Fruit fly (Drosophila melanogaster) whole organism, larva: ENCODE results near the gene CG9018.
A peak's percentile ranks its signal among the peaks of the same experiment; 100 is the strongest.

Experiments
- noc ChIP-seq: fragments of 200-800 bp; sonication (Bioruptor generic); optimal IDR thresholded peaks from 3 replicates; lab custom pipeline; 2019; ENCODE audit warnings: missing biosample characterization, mild to moderate bottlenecking, missing genetic modification characterization, moderate library complexity

The CG9018 gene

DNA sequence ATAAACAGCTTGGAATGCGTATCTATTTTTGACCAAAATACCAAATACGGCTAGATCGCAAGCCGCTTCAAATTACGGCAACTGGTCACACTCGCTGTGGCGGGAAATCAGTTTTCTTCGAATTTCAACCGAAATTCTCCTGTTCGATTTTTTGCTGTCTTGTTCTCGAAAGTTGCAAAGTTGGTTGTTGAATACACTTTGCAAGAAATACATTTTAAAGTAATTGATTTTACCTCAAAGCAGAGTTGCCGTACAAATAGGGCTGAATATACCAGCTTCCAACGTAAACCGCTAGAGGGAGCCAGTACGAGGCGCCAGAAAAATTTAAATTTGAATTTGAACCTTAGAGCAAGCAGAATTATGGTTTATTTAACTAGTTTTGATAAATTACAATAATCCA is at the start of gene CG9018:
Gene CG9018 (minus strand): TSS at position 43 of the 400 bp plus-strand sequence.
- TF ChIP-seq noc (tag; lab: Kevin White, UChicago), result no peak

DNA sequence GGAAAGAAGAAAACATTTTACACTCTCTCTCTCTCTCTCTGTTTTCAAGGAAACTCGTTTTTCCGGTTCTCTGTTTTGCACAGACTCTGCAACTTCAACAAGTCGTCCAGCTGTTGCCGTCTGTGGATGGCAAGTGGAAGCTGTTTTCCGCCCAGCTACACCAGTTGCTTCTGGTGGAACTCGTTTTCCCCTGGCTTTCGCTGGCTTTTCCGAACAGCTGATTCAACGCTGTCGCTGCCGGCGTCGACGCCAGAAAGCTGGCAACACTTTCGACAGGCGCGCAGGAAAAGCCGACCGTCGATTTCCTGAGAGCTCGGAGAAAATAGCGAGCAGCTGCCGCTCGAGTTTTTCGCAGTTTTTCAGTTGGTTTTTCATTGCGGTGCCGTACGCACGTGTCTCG is 45.6 kb upstream of the CG9018 start, which contains the start of gene MsR2:
Gene MsR2 (plus strand): TSS at position 378 of the 400 bp plus-strand sequence.
- no peak for TF ChIP-seq noc (tag; lab: Kevin White, UChicago)

DNA sequence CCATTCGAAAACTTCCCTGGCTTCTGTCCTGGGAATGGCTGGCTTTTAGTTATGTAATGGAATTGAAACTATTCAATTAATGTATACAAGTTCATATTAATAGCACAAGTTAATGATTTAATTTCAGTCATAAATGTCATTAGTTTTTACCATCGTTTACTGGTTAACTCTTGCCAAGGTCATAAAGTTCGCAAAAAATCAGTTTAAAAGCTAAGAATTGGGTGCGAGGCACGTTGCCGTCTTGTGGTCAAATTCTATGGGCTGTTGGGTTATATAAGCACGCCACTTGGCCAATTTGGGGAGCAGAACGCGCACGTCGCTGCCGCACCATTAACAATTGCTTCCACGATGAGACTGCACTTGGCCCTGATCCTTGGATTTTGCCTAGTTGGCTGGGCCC is 39.4 kb upstream of the CG9018 start, which contains the start of gene yellow-g2:
Gene yellow-g2 (plus strand): TSS at position 301 of the 400 bp plus-strand sequence.
- no peak for TF ChIP-seq noc (tag; lab: Kevin White, UChicago)

DNA sequence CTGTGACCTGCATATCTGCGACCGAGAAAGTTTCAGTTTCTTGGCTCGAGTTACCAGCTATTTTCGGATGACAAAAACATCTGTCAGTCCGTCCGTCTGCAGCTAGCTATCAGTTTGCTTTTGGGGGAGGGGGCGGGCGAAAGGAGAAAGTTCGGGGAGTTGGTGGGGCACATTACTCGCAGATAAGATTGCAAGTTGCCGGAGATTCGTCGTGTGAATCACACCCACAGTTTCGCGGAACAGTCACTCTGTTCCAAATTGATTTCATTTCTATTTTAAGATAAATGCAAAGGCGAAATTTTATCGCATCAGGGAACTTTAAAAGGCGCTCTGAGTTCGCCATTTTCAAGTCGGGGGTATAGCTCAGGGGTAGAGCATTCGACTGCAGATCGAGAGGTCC is 36.5 kb upstream of the CG9018 start:
- TF ChIP-seq noc (tag; lab: Kevin White, UChicago), result no peak

DNA sequence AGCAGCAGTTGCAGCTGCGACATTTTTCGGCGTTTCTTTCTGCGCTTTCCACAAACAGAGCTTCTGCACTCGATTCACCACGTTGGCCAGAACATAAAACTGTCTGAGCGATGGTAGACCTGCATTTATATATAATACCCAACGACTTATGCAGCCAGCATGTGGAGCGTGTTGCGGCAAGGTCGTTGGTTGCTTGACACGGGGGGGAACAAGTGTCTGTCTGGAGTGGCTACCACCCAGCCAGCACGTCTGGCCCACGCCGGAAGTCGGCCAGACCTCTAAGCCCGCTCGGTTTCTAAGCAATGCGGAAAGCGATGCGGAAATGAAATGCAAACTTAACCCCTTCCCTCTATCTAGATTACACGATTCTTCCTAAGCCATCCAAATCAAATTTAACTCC is 35.8 kb upstream of the CG9018 start, which contains the start of gene yellow-g:
Gene yellow-g (minus strand): TSS at position 101 of the 400 bp plus-strand sequence.
- no peak for TF ChIP-seq noc (tag; lab: Kevin White, UChicago)

DNA sequence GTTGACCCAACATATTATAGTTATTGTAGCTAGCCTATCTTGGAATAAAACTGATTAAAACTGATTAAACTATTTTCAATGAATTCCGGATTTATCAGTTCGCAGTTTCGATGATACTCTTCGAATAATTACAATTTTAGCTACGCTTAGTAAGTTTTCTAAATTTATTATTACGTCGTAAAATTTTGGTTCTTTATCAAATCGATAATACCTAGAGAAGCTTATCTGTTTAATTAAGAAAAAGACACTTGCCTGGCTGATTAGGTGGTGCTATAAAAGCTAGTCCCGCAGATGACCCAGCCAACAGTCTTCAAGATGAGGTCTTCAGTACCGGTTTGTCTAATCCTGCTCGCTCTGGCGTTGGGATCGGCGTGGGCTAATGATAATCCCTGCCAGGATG is 31.6 kb upstream of the CG9018 start, which contains the start of gene CG32302:
Gene CG32302 (plus strand): TSS at position 301 of the 400 bp plus-strand sequence.
- TF ChIP-seq noc (tag; lab: Kevin White, UChicago), result no peak

DNA sequence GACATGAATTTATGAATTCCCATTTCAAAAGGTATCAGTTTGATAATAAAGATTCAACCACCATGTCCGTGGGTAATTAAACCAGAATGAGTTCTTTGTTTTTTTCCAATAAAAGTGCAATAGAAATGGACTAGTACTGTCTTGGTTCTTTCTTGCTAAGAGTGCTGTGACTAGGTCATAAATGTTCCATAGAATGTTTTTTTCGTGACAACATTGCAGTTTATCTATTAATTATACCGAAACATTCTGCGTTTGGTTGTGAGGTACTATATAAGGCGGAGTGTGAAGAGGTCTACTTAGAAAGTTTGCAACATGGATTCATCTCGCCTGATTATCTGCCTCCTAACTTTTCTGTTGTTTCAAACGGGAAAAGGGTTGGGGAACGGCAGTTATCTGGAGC is 30.7 kb upstream of the CG9018 start, which contains the start of gene obst-I:
Gene obst-I (plus strand): TSS at position 301 of the 400 bp plus-strand sequence.
- no peak for TF ChIP-seq noc (tag; lab: Kevin White, UChicago)

DNA sequence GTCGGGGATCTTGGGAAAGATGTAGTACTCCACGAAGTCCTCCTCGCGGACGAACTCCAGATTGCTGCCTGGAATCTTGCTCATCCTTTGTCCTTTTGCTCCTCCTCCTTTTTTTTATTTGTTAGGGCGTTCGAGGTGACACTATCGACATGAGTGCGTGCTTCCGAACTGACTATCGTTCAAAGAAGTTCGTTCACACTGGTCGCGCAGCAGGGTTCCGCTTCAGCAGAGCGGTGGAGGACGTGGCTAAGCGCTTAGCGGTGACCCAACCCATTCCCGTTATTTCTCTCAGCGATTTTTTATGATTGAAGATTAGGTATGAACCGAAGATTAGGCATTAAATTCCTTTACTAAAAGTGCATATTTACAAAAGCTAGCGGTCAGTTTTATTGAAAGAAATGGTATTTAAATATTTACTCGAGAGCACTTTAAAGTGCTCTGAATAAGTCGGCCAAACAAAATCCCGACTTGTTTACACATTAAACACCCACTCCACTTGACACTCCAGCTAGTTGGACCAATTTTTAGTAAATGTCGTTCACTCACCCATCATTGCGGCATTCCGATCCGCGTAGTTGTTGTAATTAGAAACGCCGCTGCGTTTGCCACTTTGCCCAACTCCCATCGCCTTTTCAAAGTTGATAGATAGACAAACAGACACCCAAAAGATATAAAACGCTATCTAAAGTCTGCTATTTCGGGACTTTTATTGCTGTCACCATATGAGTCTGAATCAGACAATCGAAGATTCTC is 29.0 kb upstream of the CG9018 start, which contains the start of the genes ecd and CG13806:
Gene ecd (minus strand): TSS at position 166 of the 753 bp plus-strand sequence.
Gene CG13806 (plus strand): TSS at position 703 of the 753 bp plus-strand sequence.
- TF ChIP-seq noc (tag; lab: Kevin White, UChicago), result no peak

DNA sequence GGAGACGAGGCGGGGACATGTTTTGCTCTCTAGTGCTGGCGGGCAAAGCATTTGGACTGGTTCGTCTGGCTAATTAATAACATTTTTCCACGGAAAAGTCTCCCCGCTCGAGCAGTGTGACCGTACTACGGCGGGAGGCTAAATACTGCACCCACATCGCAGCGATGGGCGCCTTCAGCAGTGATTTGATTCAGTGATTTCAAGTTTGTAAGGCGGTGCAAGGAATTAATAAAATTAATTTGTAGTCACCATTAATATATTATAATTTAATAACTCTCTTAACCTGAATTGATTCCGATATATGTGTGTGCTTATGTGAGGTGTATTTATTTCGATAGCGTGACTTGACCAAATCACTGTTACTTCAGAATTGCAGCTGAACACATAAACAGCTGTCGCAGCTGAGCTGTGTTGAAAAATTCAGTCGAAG is 25.7 kb upstream of the CG9018 start, which contains the start of the genes oxt and CG13807:
Gene oxt (minus strand): TSS at position 150 of the 430 bp plus-strand sequence.
Gene CG13807 (plus strand): TSS at position 405 of the 430 bp plus-strand sequence.
- peak; percentile 78 for TF ChIP-seq noc (tag; lab: Kevin White, UChicago)

DNA sequence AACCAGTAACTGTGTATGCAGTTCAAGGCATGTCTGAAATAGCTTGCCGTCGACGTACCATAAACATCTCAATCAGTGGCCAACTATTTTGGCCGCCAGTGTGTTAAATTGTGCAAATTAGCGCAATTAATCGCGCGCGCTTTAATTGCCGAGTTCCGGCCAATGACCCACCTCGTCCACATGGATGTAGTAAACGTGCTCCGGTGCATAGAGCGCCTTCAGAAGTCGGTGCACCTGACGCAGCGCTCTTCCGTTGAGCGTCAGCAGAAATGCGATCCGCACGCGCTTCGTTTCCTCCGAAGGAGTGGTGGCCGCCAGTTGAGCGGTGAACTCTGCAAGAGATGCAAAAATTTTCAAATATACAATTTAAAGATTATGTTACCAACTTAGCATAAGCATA is 24.4 kb upstream of the CG9018 start:
- TF ChIP-seq noc (tag; lab: Kevin White, UChicago), result no peak

DNA sequence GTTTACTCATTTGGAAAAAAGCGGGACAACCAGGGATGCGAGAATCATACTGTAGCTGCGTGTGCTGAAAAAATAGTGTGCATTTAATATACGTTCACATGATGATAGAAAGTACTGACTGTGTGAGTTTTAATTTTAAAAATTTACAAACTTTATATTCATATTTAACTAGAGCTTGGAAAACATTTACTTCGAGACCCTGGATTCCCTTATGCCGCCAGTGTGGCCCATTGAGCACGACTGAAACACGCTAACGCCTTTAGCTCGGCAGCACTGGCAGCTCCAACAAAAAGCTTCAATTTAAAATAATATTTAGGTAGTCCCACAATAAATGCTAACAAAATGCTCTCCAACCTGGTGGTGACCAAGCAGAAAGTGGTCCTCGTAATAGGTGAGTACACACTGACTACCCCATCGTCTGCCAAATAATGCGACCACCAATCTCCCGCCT is 20.6 kb upstream of the CG9018 start, which contains the start of the genes CG1275 and Elp5:
Gene CG1275 (minus strand): TSS at position 12 of the 451 bp plus-strand sequence.
Gene Elp5 (plus strand): TSS at position 45 of the 451 bp plus-strand sequence.
- peak; percentile 91 for TF ChIP-seq noc (tag; lab: Kevin White, UChicago)

DNA sequence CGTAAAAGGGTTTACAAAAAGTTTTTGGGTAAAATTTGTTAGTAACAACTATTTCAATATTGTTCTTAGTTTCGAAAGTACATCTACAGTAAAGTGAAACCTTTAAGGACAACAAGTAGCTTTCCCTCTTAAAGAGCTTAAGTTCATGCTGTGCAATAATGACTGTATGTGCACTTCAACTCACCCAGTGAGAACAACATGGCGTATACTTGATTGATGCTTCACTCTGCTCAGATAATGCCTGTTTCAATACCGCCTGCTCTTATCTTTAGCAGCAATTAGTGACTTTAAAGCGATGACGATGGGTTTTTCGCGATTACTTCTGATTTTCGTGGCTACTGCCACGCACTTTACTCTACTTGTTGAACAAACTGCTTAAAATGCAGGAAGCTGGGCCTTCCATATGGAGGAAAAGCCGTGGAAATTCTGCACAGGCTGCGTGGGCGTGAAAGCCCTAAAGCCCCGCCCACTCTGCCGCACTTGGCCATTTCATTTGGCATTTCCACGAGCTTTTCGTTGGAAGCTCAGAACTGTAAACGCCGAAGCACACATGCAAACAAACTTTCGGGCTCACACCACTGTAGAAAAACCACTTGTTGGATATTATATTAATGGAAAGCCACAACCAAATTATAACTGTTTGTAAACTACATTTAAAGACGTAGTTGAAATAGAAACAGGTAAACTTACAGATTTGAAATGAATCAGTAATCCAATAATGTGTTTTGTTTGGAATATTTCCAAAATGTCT is 19.7 kb upstream of the CG9018 start:
- TF ChIP-seq noc (tag; lab: Kevin White, UChicago), result no peak

DNA sequence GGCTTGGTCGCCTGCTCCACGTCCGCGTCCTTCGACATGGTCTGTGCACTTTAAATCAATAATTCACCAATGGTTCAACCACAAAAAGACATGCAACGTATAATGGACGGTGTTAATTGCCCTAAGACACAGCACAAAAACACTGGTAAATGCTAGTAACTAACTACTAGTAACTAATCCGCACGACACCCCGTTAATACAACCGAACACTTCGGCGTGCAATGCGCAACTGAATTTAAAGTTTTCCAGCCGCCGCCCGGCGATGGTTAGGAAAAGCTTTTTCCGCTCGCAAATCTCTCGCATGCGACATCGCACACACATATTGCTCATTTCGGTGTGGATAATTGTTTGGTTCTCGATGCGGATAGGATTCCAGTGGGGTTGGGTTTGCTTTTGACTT is 18.9 kb upstream of the CG9018 start:
- no peak for TF ChIP-seq noc (tag; lab: Kevin White, UChicago)

DNA sequence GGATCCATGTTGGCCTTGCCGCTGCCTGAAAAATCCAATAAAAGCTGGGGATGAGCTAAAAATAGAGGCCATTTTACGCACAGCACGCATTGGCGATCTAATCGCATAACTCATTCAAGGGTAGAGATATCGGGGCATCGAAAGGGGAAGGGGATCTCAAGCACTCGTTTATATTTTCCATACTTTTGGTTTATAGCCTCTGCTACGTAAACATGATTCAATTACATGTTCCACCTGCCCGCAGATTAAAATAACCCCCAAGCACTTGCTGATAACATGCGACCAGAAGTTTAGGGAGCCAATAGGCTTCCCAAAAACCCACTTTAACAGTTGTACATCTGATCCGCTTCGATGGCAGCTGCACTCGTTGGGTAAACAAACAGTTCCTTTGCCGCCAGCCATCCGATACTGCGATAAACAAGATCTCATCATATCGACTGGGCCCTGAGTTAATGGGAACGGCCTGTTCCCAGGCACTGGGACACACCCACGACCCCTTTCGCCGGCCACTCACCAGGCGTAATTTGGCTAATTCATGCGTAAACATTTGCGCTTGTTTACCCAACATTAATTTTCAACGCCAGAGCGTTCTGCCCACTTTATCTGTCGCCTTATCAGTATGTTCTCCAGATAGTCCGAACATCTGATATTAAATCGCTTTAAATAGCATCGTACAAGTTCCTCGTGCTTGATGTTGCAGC is 17.2 kb upstream of the CG9018 start:
- TF ChIP-seq noc (tag; lab: Kevin White, UChicago), result peak; percentile 26

DNA sequence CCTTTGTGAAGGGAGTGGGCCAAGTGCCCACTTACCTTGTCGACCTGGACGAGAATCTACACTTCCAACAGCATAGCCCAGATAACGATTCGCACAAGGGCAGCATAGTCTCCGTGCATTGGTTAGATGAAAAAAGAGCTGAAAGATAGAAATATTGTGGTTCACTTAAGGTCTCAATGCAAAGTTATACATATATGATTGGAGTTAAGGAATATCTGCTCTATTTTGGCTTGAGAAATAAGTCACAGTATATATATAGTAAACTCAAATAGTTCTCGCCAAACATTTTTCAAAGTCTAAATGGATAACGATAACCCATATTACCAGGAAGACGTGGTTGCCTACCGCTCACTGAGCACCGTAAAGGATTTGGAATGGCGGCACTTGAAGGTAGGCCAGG is 11.5 kb upstream of the CG9018 start, which contains the start of gene CG32305:
Gene CG32305 (plus strand): TSS at position 301 of the 400 bp plus-strand sequence.
- TF ChIP-seq noc (tag; lab: Kevin White, UChicago), result no peak
